Worm (Caenorhabditis elegans) whole organism, young adult: ENCODE results near the gene lin-18.

Experiments used
- B0261.1 ChIP-seq: sonication (generic microtip); optimal IDR thresholded peaks from 2 replicates; lab custom pipeline; 2016; ENCODE audit warnings: mild to moderate bottlenecking, missing genetic modification characterization, moderate library complexity, missing compliant biosample characterization
- C17E4.6 ChIP-seq: fragments of 200-800 bp; sonication (Bioruptor generic); IDR thresholded peaks from 2 replicates; pipeline ENCODE4 v1.3.6; 2022; ENCODE audit warnings: missing genetic modification reagents, missing genetic modification characterization, missing compliant biosample characterization
- D2030.7 ChIP-seq: fragments of 200-800 bp; sonication (Bioruptor generic); IDR thresholded peaks from 2 replicates; pipeline ENCODE4 v1.3.6; 2022; ENCODE audit warnings: missing genetic modification reagents, missing genetic modification characterization, missing compliant biosample characterization
- F49E8.2 ChIP-seq: sonication (generic microtip); optimal IDR thresholded peaks from 3 replicates; lab custom pipeline; 2017; ENCODE audit warnings: missing genetic modification characterization, mild to moderate bottlenecking, missing compliant biosample characterization, antibody characterized with exemption, moderate library complexity; ENCODE audit not compliant: insufficient read depth
- F57A8.1 ChIP-seq: fragments of 200-800 bp; sonication (Bioruptor generic); optimal IDR thresholded peaks from 2 replicates; lab custom pipeline; 2018; ENCODE audit warnings: mild to moderate bottlenecking, missing genetic modification characterization, moderate library complexity, missing compliant biosample characterization
- F57C9.4 ChIP-seq: sonication (generic microtip); optimal IDR thresholded peaks from 2 replicates; lab custom pipeline; 2017; ENCODE audit warnings: mild to moderate bottlenecking, missing genetic modification characterization, missing compliant biosample characterization
- K12H6.12 ChIP-seq: fragments of 200-800 bp; sonication (Bioruptor generic); optimal IDR thresholded peaks from 2 replicates; lab custom pipeline; 2018; ENCODE audit warnings: mild to moderate bottlenecking, missing genetic modification characterization, missing compliant biosample characterization
- Y53G8AR.9 ChIP-seq: fragments of 200-800 bp; sonication (Bioruptor generic); conservative IDR thresholded peaks from 2 replicates; pipeline ENCODE4 v1.3.6; 2022; ENCODE audit warnings: missing genetic modification reagents, missing genetic modification characterization, missing compliant biosample characterization
- Y56A3A.18 ChIP-seq: fragments of 200-800 bp; sonication (Bioruptor generic); IDR thresholded peaks from 2 replicates; pipeline ENCODE4 v1.3.6; 2022; ENCODE audit warnings: missing genetic modification reagents, missing genetic modification characterization, missing compliant biosample characterization
- ZK185.1 ChIP-seq: sonication (generic microtip); optimal IDR thresholded peaks from 2 replicates; lab custom pipeline; 2016; ENCODE audit warnings: mild to moderate bottlenecking, missing genetic modification characterization, missing compliant biosample characterization; ENCODE audit not compliant: poor library complexity, severe bottlenecking
- attf-3 ChIP-seq: fragments of 200-800 bp; sonication (Bioruptor generic); conservative IDR thresholded peaks from 2 replicates; pipeline ENCODE4 v1.3.6; 2022; ENCODE audit warnings: missing genetic modification reagents, missing genetic modification characterization, missing compliant biosample characterization
- attf-5 ChIP-seq: fragments of 200-800 bp; sonication (Bioruptor generic); optimal IDR thresholded peaks from 2 replicates; lab custom pipeline; 2018; ENCODE audit warnings: mild to moderate bottlenecking, missing genetic modification characterization, missing compliant biosample characterization
- cebp-1 ChIP-seq, 2 experiments: fragments of 200-800 bp in 1 of 2; sonication (Bioruptor generic) in 1 of 2; sonication (generic microtip) in 1 of 2; IDR thresholded peaks in 1 of 2; optimal IDR thresholded peaks in 1 of 2; 2 replicates each; pipeline versions ENCODE4 v1.3.6 to Lab custom; 2017 to 2022; ENCODE audit warnings: missing compliant biosample characterization in 2 of 2, missing genetic modification characterization in 2 of 2, mild to moderate bottlenecking in 1 of 2, missing genetic modification reagents in 1 of 2, moderate library complexity in 1 of 2
- ceh-100 ChIP-seq: fragments of 200-800 bp; sonication (Bioruptor generic); IDR thresholded peaks from 2 replicates; pipeline ENCODE4 v1.3.6; 2022; ENCODE audit warnings: missing genetic modification reagents, missing genetic modification characterization, missing compliant biosample characterization
- ceh-58 ChIP-seq: fragments of 200-800 bp; sonication (Bioruptor generic); IDR thresholded peaks from 2 replicates; pipeline ENCODE4 v1.3.6; 2022; ENCODE audit warnings: missing genetic modification characterization, missing compliant biosample characterization
- ceh-91 ChIP-seq: fragments of 200-800 bp; sonication (Bioruptor generic); IDR thresholded peaks from 2 replicates; pipeline ENCODE4 v1.3.6; 2022; ENCODE audit warnings: missing genetic modification reagents, missing genetic modification characterization, missing compliant biosample characterization
- dpff-1 ChIP-seq: sonication (generic microtip); optimal IDR thresholded peaks from 2 replicates; lab custom pipeline; 2017; ENCODE audit warnings: mild to moderate bottlenecking, missing genetic modification characterization, missing compliant biosample characterization
- dpl-1 ChIP-seq: fragments of 150-350 bp; optimal IDR thresholded peaks from 2 replicates; lab custom pipeline; 2014; ENCODE audit warnings: missing biosample characterization, missing genetic modification reagents, missing genetic modification characterization
- egl-18 ChIP-seq: fragments of 200-800 bp; sonication (Bioruptor generic); IDR thresholded peaks from 2 replicates; pipeline ENCODE4 v1.3.6; 2022; ENCODE audit warnings: missing genetic modification reagents, missing genetic modification characterization, missing compliant biosample characterization
- egl-44 ChIP-seq: fragments of 200-800 bp; sonication (Bioruptor generic); IDR thresholded peaks from 2 replicates; pipeline ENCODE4 v1.3.6; 2022; ENCODE audit warnings: missing genetic modification reagents, missing genetic modification characterization, missing compliant biosample characterization
- lir-1 ChIP-seq: fragments of 200-800 bp; sonication (Bioruptor generic); conservative IDR thresholded peaks from 2 replicates; pipeline ENCODE4 v1.3.6; 2022; ENCODE audit warnings: missing genetic modification reagents, missing genetic modification characterization, missing compliant biosample characterization
- lsl-1 ChIP-seq: fragments of 200-800 bp; sonication (Bioruptor generic); optimal IDR thresholded peaks from 2 replicates; lab custom pipeline; 2018; ENCODE audit warnings: mild to moderate bottlenecking, missing genetic modification characterization, moderate library complexity, missing compliant biosample characterization
- madf-6 ChIP-seq: fragments of 200-800 bp; sonication (Bioruptor generic); IDR thresholded peaks from 2 replicates; pipeline ENCODE4 v1.3.6; 2022; ENCODE audit warnings: missing genetic modification reagents, missing genetic modification characterization, missing compliant biosample characterization
- mxl-1 ChIP-seq: sonication (generic microtip); optimal IDR thresholded peaks from 2 replicates; lab custom pipeline; 2016; ENCODE audit warnings: missing genetic modification characterization, missing compliant biosample characterization
- nfya-2 ChIP-seq: fragments of 200-800 bp; sonication (Bioruptor generic); IDR thresholded peaks from 2 replicates; pipeline ENCODE4 v1.3.6; 2022; ENCODE audit warnings: missing genetic modification reagents, missing genetic modification characterization, missing compliant biosample characterization
- nhr-179 ChIP-seq: sonication (generic microtip); optimal IDR thresholded peaks from 2 replicates; lab custom pipeline; 2016; ENCODE audit warnings: mild to moderate bottlenecking, missing genetic modification characterization, missing compliant biosample characterization
- nhr-27 ChIP-seq: fragments of 200-800 bp; sonication (Bioruptor generic); optimal IDR thresholded peaks from 2 replicates; lab custom pipeline; 2018; ENCODE audit warnings: mild to moderate bottlenecking, missing genetic modification characterization, moderate library complexity, missing compliant biosample characterization
- nhr-80 ChIP-seq: sonication (generic microtip); optimal IDR thresholded peaks from 2 replicates; lab custom pipeline; 2016; ENCODE audit warnings: missing genetic modification characterization, missing compliant biosample characterization
- nhr-90 ChIP-seq: sonication (generic microtip); optimal IDR thresholded peaks from 2 replicates; lab custom pipeline; 2016; ENCODE audit warnings: missing genotype, mild to moderate bottlenecking, missing genetic modification characterization, missing compliant biosample characterization
- pbrm-1 ChIP-seq: fragments of 200-800 bp; sonication (Bioruptor generic); IDR thresholded peaks from 2 replicates; pipeline ENCODE4 v1.3.6; 2022; ENCODE audit warnings: missing genetic modification reagents, missing genetic modification characterization, missing compliant biosample characterization
- rcor-1 ChIP-seq: fragments of 200-800 bp; sonication (Bioruptor generic); IDR thresholded peaks from 2 replicates; pipeline ENCODE4 v1.3.6; 2022; ENCODE audit warnings: missing genetic modification reagents, missing genetic modification characterization, missing compliant biosample characterization
- sdz-38 ChIP-seq: sonication (generic microtip); optimal IDR thresholded peaks from 2 replicates; lab custom pipeline; 2016; ENCODE audit warnings: missing genotype, missing genetic modification characterization, missing compliant biosample characterization
- sea-2 ChIP-seq: fragments of 200-800 bp; sonication (Bioruptor generic); IDR thresholded peaks from 2 replicates; pipeline ENCODE4 v1.3.6; 2022; ENCODE audit warnings: missing genetic modification characterization, missing compliant biosample characterization
- snpc-3.4 ChIP-seq: sonication (generic microtip); optimal IDR thresholded peaks from 2 replicates; lab custom pipeline; 2017; ENCODE audit warnings: missing genetic modification characterization, mild to moderate bottlenecking, missing compliant biosample characterization, antibody characterized with exemption, moderate library complexity, missing genotype, missing genetic modification reagents
- snpc-4 ChIP-seq, 5 experiments: fragments of 150-350 bp in 1 of 5; sonication (generic microtip) in 4 of 5; optimal IDR thresholded peaks; 2 replicates each; lab custom pipeline; 2014 to 2018; ENCODE audit warnings: missing genetic modification characterization in 5 of 5, missing biosample characterization in 3 of 5, antibody characterized with exemption in 2 of 5, mild to moderate bottlenecking in 2 of 5, missing compliant biosample characterization in 2 of 5, missing genotype in 2 of 5, moderate library complexity in 2 of 5, missing genetic modification reagents in 1 of 5
- tlf-1 ChIP-seq: fragments of 200-800 bp; sonication (Bioruptor generic); optimal IDR thresholded peaks from 2 replicates; lab custom pipeline; 2018; ENCODE audit warnings: mild to moderate bottlenecking, missing genetic modification characterization, missing compliant biosample characterization
- xnd-1 ChIP-seq: sonication (generic microtip); optimal IDR thresholded peaks from 2 replicates; lab custom pipeline; 2016; ENCODE audit warnings: missing genotype, missing genetic modification reagents, missing genetic modification characterization, missing compliant biosample characterization
- zim-3 ChIP-seq: sonication (generic microtip); optimal IDR thresholded peaks from 2 replicates; lab custom pipeline; 2017; ENCODE audit warnings: mild to moderate bottlenecking, missing genetic modification characterization, moderate library complexity, missing compliant biosample characterization
- ztf-26 ChIP-seq: sonication (generic microtip); optimal IDR thresholded peaks from 2 replicates; lab custom pipeline; 2017; ENCODE audit warnings: missing genetic modification characterization, missing compliant biosample characterization
- ztf-3 ChIP-seq: fragments of 200-800 bp; sonication (Bioruptor generic); optimal IDR thresholded peaks from 2 replicates; lab custom pipeline; 2018; ENCODE audit warnings: mild to moderate bottlenecking, missing genetic modification characterization, missing compliant biosample characterization

The lin-18 gene

ce11 chrX:3969980-3970403, 11.6 kb downstream of the lin-18 start (continued):
- TF ChIP-seq snpc-3.4 (tag; lab: Kevin White, UChicago) (peak; percentile 64), nhr-80 (peak; percentile 47), ceh-91 (peak; percentile 55), snpc-4 (GFP tag; optimal IDR thresholded peaks at IDR 0.05; lab: Kevin White, UChicago) (peak; percentile 61), snpc-4 (tag; optimal IDR thresholded peaks at IDR 0.05; lab: Kevin White, UChicago) (peak; percentile 6 to 76 (median 54)), mxl-1 (peak; percentile 56), nhr-179 (tag; lab: Kevin White, UChicago) (no peak), F57C9.4 (peak; percentile 63), D2030.7 (GFP tag; lab: Robert Waterston, UW) (peak; percentile 98), dpl-1 (GFP tag; lab: Kevin White, UChicago) (no peak), lsl-1 (peak; percentile 36), ZK185.1 (tag; lab: Kevin White, UChicago) (peak; percentile 83), F49E8.2 (tag; lab: Kevin White, UChicago) (peak; percentile 37), K12H6.12 (tag; lab: Kevin White, UChicago) (peak; percentile 43), egl-18 (0 out of 2 replicates have a peak, but pooled peaks have one; percentile 70), ztf-3 (no peak), ceh-100 (GFP tag; lab: Robert Waterston, UW) (peak; percentile 29; the same call in 1 of the 2 replicates), madf-6 (GFP tag; lab: Robert Waterston, UW) (peak; percentile 56), nhr-27 (tag; lab: Kevin White, UChicago) (no peak), lir-1 (GFP tag; lab: Robert Waterston, UW) (peak; percentile 86), sea-2 (GFP tag; lab: Robert Waterston, UW) (no peak), nfya-2 (GFP tag; lab: Robert Waterston, UW) (no peak), F57A8.1 (peak; percentile 67), cebp-1 (GFP tag; IDR thresholded peaks at IDR 0.05; lab: Robert Waterston, UW) (peak; percentile 66), cebp-1 (tag; optimal IDR thresholded peaks at IDR 0.05; lab: Kevin White, UChicago) (no peak), ztf-26 (tag; lab: Kevin White, UChicago) (peak; percentile 68), egl-44 (GFP tag; lab: Robert Waterston, UW) (peak; percentile 72; the same call in 1 of the 2 replicates), sdz-38 (no peak), dpff-1 (no peak), ceh-58 (GFP tag; lab: Robert Waterston, UW) (0 out of 2 replicates have a peak, but pooled peaks have one; percentile 61), C17E4.6 (peak; percentile 82), pbrm-1 (GFP tag; lab: Robert Waterston, UW) (peak; percentile 95), Y53G8AR.9 (GFP tag; lab: Robert Waterston, UW) (peak; percentile 89), rcor-1 (GFP tag; lab: Robert Waterston, UW) (peak; percentile 90), xnd-1 (tag; lab: Kevin White, UChicago) (no peak), zim-3 (tag; lab: Kevin White, UChicago) (peak; percentile 47), Y56A3A.18 (GFP tag; lab: Robert Waterston, UW) (peak; percentile 88), nhr-90 (tag; lab: Kevin White, UChicago) (peak; percentile 90), attf-5 (peak; percentile 70), B0261.1 (tag; lab: Kevin White, UChicago) (peak; percentile 97), attf-3 (GFP tag; lab: Robert Waterston, UW) (peak; percentile 66), tlf-1 (peak; percentile 33)
